Worm (Caenorhabditis elegans) whole organism, L2 larva: Measurements from ENCODE around the gene hmg-12.

Experiments
- ceh-82 ChIP-seq: fragments of 150-350 bp; optimal IDR thresholded peaks from 2 replicates; lab custom pipeline; 2014; ENCODE audit warnings: missing biosample characterization, missing genetic modification characterization
- gmeb-1 ChIP-seq: fragments of 150-350 bp; optimal IDR thresholded peaks from 2 replicates; lab custom pipeline; 2014; ENCODE audit warnings: missing biosample characterization, missing genetic modification characterization
- lin-39 ChIP-seq: fragments of 150-350 bp; optimal IDR thresholded peaks from 2 replicates; lab custom pipeline; 2014; ENCODE audit warnings: missing biosample characterization, missing genetic modification reagents, missing genetic modification characterization
- mab-5 ChIP-seq: fragments of 150-350 bp; optimal IDR thresholded peaks from 2 replicates; lab custom pipeline; 2014; ENCODE audit warnings: missing biosample characterization, missing genetic modification characterization
- nhr-11 ChIP-seq: fragments of 150-350 bp; optimal IDR thresholded peaks from 2 replicates; lab custom pipeline; 2014; ENCODE audit warnings: missing biosample characterization, missing genetic modification characterization
- unc-62 ChIP-seq: fragments of 150-350 bp; optimal IDR thresholded peaks from 2 replicates; lab custom pipeline; 2014; ENCODE audit warnings: missing biosample characterization, missing genetic modification reagents, missing genetic modification characterization
- zag-1 ChIP-seq: fragments of 150-350 bp; optimal IDR thresholded peaks from 2 replicates; lab custom pipeline; 2014; ENCODE audit warnings: missing biosample characterization, missing genetic modification characterization

DNA sequence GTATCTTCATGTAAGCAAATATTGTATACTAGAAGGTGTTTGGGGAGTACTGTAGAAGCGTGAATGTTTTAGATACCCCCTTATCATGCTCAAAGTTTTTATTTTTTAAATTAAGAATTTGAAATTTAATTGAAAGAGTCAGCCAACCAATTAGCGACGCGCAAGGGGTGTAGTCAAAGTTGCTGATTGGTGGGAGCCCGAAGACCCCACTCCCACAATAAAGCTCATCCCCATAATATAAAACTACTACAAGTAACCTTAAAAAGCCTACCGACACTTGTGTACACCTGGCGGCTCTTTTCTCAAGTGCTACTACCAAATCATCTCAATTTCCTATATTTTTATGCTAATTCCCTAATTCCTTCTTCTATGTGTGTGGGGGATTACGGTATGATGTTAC lies 16.6 kb upstream of the hmg-12 start:
- TF ChIP-seq lin-39 (tag; lab: Kevin White, UChicago) (no peak), nhr-11 (no peak), unc-62 (no peak), mab-5 (tag; lab: Kevin White, UChicago) (no peak), gmeb-1 (tag; lab: Kevin White, UChicago) (no peak), ceh-82 (tag; lab: Kevin White, UChicago) (no peak), zag-1 (tag; lab: Kevin White, UChicago) (no peak)
